Fruit fly (Drosophila melanogaster) whole organism, embryonic: Measurements from ENCODE around the gene CG7135.

Experiments
- CG9876 ChIP-seq: fragments of 200-800 bp; sonication (Bioruptor generic); optimal IDR thresholded peaks from 2 replicates; lab custom pipeline; 2016; ENCODE audit warnings: missing biosample characterization, missing genetic modification characterization
- tgo ChIP-seq: fragments of 200-800 bp; sonication (Bioruptor generic); IDR thresholded peaks from 3 replicates; pipeline ENCODE4 v1.3.6; 2022; ENCODE audit warnings: missing biosample characterization, missing genetic modification characterization
- wdn ChIP-seq: fragments of 200-800 bp; sonication (Bioruptor generic); IDR thresholded peaks from 2 replicates; pipeline ENCODE4 v1.3.6; 2022; ENCODE audit warnings: missing biosample characterization, missing genetic modification characterization

- TF ChIP-seq CG9876 (no peak), wdn (GFP tag; lab: Robert Waterston, UW) (no peak), tgo (GFP tag; lab: Robert Waterston, UW) (no peak)
These were observed 13.4 kb downstream of the CG7135 start, which contains the start of gene wupA for dm6 chrX:18116811-18117383.
